Fruit fly (Drosophila melanogaster) whole organism, pupa: ENCODE results near the gene CG2211.
A peak's percentile ranks its signal among the peaks of the same experiment; 100 is the strongest.

Experiments
- CG12605 ChIP-seq: fragments of 200-800 bp; sonication (Bioruptor generic); IDR thresholded peaks from 2 replicates; pipeline ENCODE4 v1.3.6; 2022; ENCODE audit warnings: missing biosample characterization, missing genetic modification characterization
- CG13204 ChIP-seq: fragments of 200-800 bp; sonication (Bioruptor generic); optimal IDR thresholded peaks from 2 replicates; lab custom pipeline; 2018; ENCODE audit warnings: missing biosample characterization, mild to moderate bottlenecking, missing genetic modification characterization, moderate library complexity
- CG32121 ChIP-seq: fragments of 200-800 bp; sonication (Bioruptor generic); IDR thresholded peaks from 2 replicates; pipeline ENCODE4 v1.3.6; 2022; ENCODE audit warnings: missing biosample characterization, missing genetic modification characterization
- CG34367 ChIP-seq: fragments of 200-800 bp; sonication (Bioruptor generic); optimal IDR thresholded peaks from 2 replicates; lab custom pipeline; 2018; ENCODE audit warnings: missing biosample characterization, mild to moderate bottlenecking, missing genetic modification characterization
- CG4496 ChIP-seq: fragments of 200-800 bp; sonication (Bioruptor generic); IDR thresholded peaks from 3 replicates; pipeline ENCODE4 v1.3.6; 2022; ENCODE audit warnings: missing biosample characterization, missing genetic modification characterization
- CG8159 ChIP-seq: fragments of 200-800 bp; sonication (Bioruptor generic); optimal IDR thresholded peaks from 3 replicates; lab custom pipeline; 2018; ENCODE audit warnings: missing biosample characterization, mild to moderate bottlenecking, missing genetic modification characterization, moderate library complexity
- CG9948 ChIP-seq: fragments of 200-800 bp; sonication (Bioruptor generic); optimal IDR thresholded peaks from 2 replicates; lab custom pipeline; 2018; ENCODE audit warnings: missing biosample characterization, mild to moderate bottlenecking, missing genetic modification characterization, moderate library complexity
- EcR ChIP-seq: fragments of 200-800 bp; sonication (Bioruptor generic); optimal IDR thresholded peaks from 3 replicates; lab custom pipeline; 2019; ENCODE audit warnings: missing biosample characterization, missing genetic modification characterization, mild to moderate bottlenecking, moderate library complexity, missing genetic modification reagents
- Ets98B ChIP-seq: fragments of 200-800 bp; sonication (Bioruptor generic); IDR thresholded peaks from 2 replicates; pipeline ENCODE4 v1.3.6; 2022; ENCODE audit warnings: missing biosample characterization, missing genetic modification characterization
- Pif1A ChIP-seq: fragments of 200-800 bp; sonication (Bioruptor generic); optimal IDR thresholded peaks from 3 replicates; lab custom pipeline; 2016; ENCODE audit warnings: missing biosample characterization, missing genetic modification characterization
- Pif1B ChIP-seq: fragments of 200-800 bp; sonication (Bioruptor generic); optimal IDR thresholded peaks from 3 replicates; lab custom pipeline; 2016; ENCODE audit warnings: missing biosample characterization, missing genetic modification characterization
- fd96Ca ChIP-seq: fragments of 200-800 bp; sonication (Bioruptor generic); IDR thresholded peaks from 3 replicates; pipeline ENCODE4 v1.3.6; 2022; ENCODE audit warnings: missing biosample characterization, missing genetic modification characterization

- TF ChIP-seq Pif1A = peak; percentile 72
- peak; percentile 67 for TF ChIP-seq CG12605 (GFP tag; lab: Robert Waterston, UW)
- TF ChIP-seq CG8159 (tag; lab: Kevin White, UChicago) = no peak
- peak; percentile 35 for TF ChIP-seq CG9948 (tag; lab: Kevin White, UChicago)
- TF ChIP-seq Ets98B (GFP tag; lab: Robert Waterston, UW) = peak; percentile 91
- TF ChIP-seq CG13204 (GFP tag; lab: Kevin White, UChicago) = no peak
- TF ChIP-seq CG4496 (GFP tag; lab: Robert Waterston, UW) = peak; percentile 85
- TF ChIP-seq CG32121 (GFP tag; lab: Robert Waterston, UW) = peak; percentile 82
- TF ChIP-seq fd96Ca (GFP tag; lab: Robert Waterston, UW) = peak; percentile 89
- no peak for TF ChIP-seq EcR (GFP tag; lab: Kevin White, UChicago)
- TF ChIP-seq CG34367 (tag; lab: Kevin White, UChicago) = no peak
- TF ChIP-seq Pif1B (GFP tag; lab: Kevin White, UChicago) = peak; percentile 57
Observed at dm6 chr3L:1335428-1335764, 237 bp upstream of the CG2211 start.
